Fruit fly (Drosophila melanogaster) whole organism, adult: ENCODE data around the gene Snmp2.

Source experiments
- CG33017 ChIP-seq: fragments of 200-800 bp; sonication (Bioruptor generic); optimal IDR thresholded peaks from 2 replicates; lab custom pipeline; 2018; ENCODE audit warnings: missing biosample characterization, mild to moderate bottlenecking, missing genetic modification characterization, moderate library complexity
- Clk ChIP-seq: fragments of 200-800 bp; sonication (Bioruptor generic); optimal IDR thresholded peaks from 2 replicates; lab custom pipeline; 2017; ENCODE audit warnings: missing biosample characterization, missing genetic modification characterization
- Crg-1 ChIP-seq: fragments of 200-800 bp; sonication (Bioruptor generic); optimal IDR thresholded peaks from 2 replicates; lab custom pipeline; 2016; ENCODE audit warnings: missing biosample characterization, missing genetic modification characterization
- Mnt ChIP-seq: fragments of 200-800 bp; sonication (Bioruptor generic); optimal IDR thresholded peaks from 2 replicates; lab custom pipeline; 2016; ENCODE audit warnings: missing biosample characterization, mild to moderate bottlenecking, missing genetic modification characterization
- bab1 ChIP-seq: fragments of 200-800 bp; sonication (Bioruptor generic); optimal IDR thresholded peaks from 3 replicates; lab custom pipeline; 2019; ENCODE audit warnings: missing biosample characterization, mild to moderate bottlenecking, missing genetic modification characterization, moderate library complexity
- cic ChIP-seq: fragments of 200-800 bp; sonication (Bioruptor generic); optimal IDR thresholded peaks from 2 replicates; lab custom pipeline; 2017; ENCODE audit warnings: missing biosample characterization, mild to moderate bottlenecking, missing genetic modification characterization, moderate library complexity
- pad ChIP-seq: fragments of 200-800 bp; sonication (Bioruptor generic); optimal IDR thresholded peaks from 3 replicates; lab custom pipeline; 2017; ENCODE audit warnings: missing biosample characterization, missing genetic modification characterization, mild to moderate bottlenecking, moderate library complexity, missing genetic modification reagents

DNA sequence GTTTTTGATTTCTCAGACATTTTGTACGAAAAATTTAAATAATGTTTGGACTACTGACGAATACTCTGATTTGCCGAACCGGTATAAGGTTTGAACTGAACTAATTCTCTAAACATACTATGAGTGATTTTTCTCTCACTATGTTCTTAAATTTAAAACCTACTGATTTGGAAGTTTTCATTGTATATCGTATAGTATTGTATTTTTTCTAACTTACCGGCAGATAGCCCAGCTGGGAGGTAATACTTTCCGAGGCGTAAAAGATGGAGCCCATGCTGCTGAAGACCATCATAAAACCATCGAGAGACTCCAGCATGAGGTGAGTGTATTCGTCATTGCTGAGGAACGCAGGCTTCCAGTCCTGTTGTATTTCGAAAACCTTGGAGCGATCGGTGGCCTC, 25.4 kb upstream of the Snmp2 start, which contains the start of gene CG32371:
- TF ChIP-seq Mnt (GFP tag; lab: Kevin White, UChicago) (no peak), cic (no peak), Clk (GFP tag; lab: Kevin White, UChicago) (no peak), pad (GFP tag; lab: Kevin White, UChicago) (no peak), bab1 (GFP tag; lab: Kevin White, UChicago) (no peak), Crg-1 (GFP tag; lab: Kevin White, UChicago) (no peak), CG33017 (tag; lab: Kevin White, UChicago) (no peak)
